Fruit fly (Drosophila melanogaster): ENCODE data around the gene Galk.

Gene Galk

dm6 chr3L:8985848-8986320 lies at the start of gene Galk:
Gene Galk (minus strand): TSS chr3L:8986091.
- TF ChIP-seq usp (GFP tag; optimal IDR thresholded peaks at IDR 0.05) (no peak), Dll (optimal IDR thresholded peaks at IDR 0.05) (no peak), EcR (GFP tag; optimal IDR thresholded peaks at IDR 0.05) (no peak), pan (optimal IDR thresholded peaks at IDR 0.05) (no peak), psq (optimal IDR thresholded peaks at IDR 0.05) (no peak), CG8478 (optimal IDR thresholded peaks at IDR 0.05) (no peak)

DNA sequence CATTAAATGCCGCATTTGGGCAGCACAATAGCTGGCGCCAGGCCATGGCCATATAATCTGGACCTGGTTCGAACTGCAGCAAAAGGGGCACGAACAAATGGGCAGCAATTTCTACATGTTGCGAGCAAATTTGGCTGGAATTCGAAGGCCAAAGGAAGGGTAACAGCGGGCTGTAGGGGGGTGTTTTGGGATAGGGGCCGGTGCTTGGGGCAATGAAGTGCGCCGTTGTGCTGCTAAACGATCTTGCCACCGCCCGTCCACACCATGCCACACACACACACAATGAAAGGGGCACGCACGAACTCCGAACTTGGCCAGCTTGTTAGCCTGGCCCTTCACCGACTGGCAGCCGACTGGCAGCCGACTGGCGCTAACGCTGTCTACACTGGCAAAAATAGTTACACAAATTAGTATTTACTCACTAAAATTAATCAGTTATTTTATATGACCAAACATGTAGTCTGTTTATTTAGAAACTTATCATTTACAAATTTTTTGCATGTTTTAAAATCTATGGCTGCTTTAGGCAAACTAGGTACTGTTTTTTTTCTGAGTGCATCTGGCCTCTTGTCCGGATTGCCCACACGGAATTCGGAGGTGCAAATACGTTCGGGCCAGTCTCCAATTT lies 48.2 kb upstream of the Galk start:
- TF ChIP-seq usp (GFP tag; optimal IDR thresholded peaks at IDR 0.05) (no peak), CG8478 (optimal IDR thresholded peaks at IDR 0.05) (no peak), Dll (optimal IDR thresholded peaks at IDR 0.05) (peak; percentile 67), EcR (GFP tag; optimal IDR thresholded peaks at IDR 0.05) (no peak)

dm6 chr3L:9033537-9033936 lies 47.6 kb upstream of the Galk start:
- no peak for TF ChIP-seq psq (optimal IDR thresholded peaks at IDR 0.05)
- TF ChIP-seq pan (optimal IDR thresholded peaks at IDR 0.05), result no peak
- no peak for TF ChIP-seq usp (GFP tag; optimal IDR thresholded peaks at IDR 0.05)
- no peak for TF ChIP-seq EcR (GFP tag; optimal IDR thresholded peaks at IDR 0.05)
- TF ChIP-seq CG8478 (optimal IDR thresholded peaks at IDR 0.05), result no peak
- TF ChIP-seq Dll (optimal IDR thresholded peaks at IDR 0.05), result no peak

dm6 chr3L:9032871-9033270 lies 47.0 kb upstream of the Galk start:
- TF ChIP-seq Dll (optimal IDR thresholded peaks at IDR 0.05), result no peak
- no peak for TF ChIP-seq psq (optimal IDR thresholded peaks at IDR 0.05)
- no peak for TF ChIP-seq CG8478 (optimal IDR thresholded peaks at IDR 0.05)
- TF ChIP-seq usp (GFP tag; optimal IDR thresholded peaks at IDR 0.05), result no peak
- no peak for TF ChIP-seq pan (optimal IDR thresholded peaks at IDR 0.05)
- TF ChIP-seq EcR (GFP tag; optimal IDR thresholded peaks at IDR 0.05), result no peak

DNA sequence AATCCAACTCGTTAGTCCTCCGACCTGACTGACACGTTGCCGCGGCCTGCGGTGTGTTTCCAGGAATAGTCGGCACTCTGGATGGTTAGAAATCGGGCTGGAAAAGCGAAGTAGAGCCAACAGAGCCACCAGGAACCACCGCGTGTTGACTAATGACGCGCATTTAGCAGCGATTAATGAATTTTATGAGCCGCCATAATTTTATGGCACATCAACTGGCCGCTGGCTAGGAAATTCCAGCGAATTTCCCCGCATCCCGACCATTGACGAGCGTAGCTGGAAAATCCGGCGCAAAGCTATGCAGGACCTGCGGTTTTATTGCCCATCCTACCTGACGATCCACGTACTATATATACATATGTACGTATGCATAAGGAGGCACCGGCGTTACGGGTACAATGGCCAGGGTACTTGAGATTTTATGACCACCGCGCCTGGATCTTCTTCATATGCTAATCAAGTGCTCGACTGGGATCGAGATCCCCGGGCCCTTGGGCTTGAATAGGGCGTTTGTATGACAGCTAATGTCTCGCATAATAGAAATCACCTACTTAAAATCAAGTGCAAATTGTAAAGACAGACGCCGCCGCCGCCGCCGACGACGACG lies 43.4 kb upstream of the Galk start:
- TF ChIP-seq pan (optimal IDR thresholded peaks at IDR 0.05) (no peak), Dll (optimal IDR thresholded peaks at IDR 0.05) (no peak), EcR (GFP tag; optimal IDR thresholded peaks at IDR 0.05) (no peak), CG8478 (optimal IDR thresholded peaks at IDR 0.05) (no peak), psq (optimal IDR thresholded peaks at IDR 0.05) (no peak), usp (GFP tag; optimal IDR thresholded peaks at IDR 0.05) (no peak)

- TF ChIP-seq psq (optimal IDR thresholded peaks at IDR 0.05) (no peak), usp (GFP tag; optimal IDR thresholded peaks at IDR 0.05) (no peak), CG8478 (optimal IDR thresholded peaks at IDR 0.05) (no peak), pan (optimal IDR thresholded peaks at IDR 0.05) (no peak), Dll (optimal IDR thresholded peaks at IDR 0.05) (no peak), EcR (GFP tag; optimal IDR thresholded peaks at IDR 0.05) (no peak)
Measured at dm6 chr3L:9028057-9028456, 42.2 kb upstream of the Galk start.

DNA sequence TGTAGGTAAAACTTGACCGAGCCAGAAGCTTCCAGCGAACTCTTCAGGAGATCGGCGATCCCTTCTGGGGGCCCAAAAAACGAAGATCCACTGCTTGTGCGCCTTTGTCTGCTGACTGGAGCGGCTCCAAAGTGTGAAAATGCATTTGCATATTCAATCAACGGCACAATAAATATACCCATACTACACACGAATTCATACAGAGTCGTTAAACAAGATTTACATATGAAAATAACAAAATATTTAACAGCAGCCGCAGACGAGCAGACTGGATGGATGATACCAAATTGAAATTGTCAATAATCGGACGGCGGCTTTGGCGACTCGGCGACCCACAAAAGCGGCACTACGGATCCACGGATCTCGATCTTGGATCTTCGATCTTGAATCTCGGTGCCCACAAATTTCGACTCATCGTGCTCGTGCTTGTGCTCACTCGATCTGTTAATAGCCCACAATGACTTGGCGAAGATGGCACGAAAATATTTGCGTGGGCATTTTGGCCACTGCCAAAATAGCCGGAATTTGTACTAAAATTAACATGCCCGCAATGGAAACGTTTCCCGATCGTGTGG lies 41.3 kb upstream of the Galk start:
- no peak for TF ChIP-seq pan (optimal IDR thresholded peaks at IDR 0.05)
- no peak for TF ChIP-seq psq (optimal IDR thresholded peaks at IDR 0.05)
- no peak for TF ChIP-seq usp (GFP tag; optimal IDR thresholded peaks at IDR 0.05)
- no peak for TF ChIP-seq Dll (optimal IDR thresholded peaks at IDR 0.05)
- TF ChIP-seq CG8478 (optimal IDR thresholded peaks at IDR 0.05), result no peak
- TF ChIP-seq EcR (GFP tag; optimal IDR thresholded peaks at IDR 0.05), result no peak

DNA sequence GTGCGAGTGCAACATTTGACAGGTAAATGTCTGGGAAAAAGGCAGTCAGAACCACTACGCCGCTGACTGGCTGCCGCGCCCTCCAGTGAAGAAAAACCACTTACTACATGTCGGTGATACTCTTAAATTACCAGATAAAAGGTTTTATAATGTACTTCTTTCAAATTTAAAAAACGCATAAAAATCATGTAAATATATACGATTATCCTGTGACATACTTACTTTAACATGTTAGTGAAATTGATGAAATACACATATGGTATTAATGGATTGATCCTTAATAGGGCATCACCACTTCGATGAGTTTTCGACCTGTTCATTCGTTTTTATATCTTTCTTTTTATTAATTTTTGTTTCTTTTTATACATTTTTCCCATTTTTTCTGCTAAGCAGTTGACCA lies 40.7 kb upstream of the Galk start:
- no peak for TF ChIP-seq EcR (GFP tag; optimal IDR thresholded peaks at IDR 0.05)
- TF ChIP-seq pan (optimal IDR thresholded peaks at IDR 0.05), result no peak
- no peak for TF ChIP-seq Dll (optimal IDR thresholded peaks at IDR 0.05)
- TF ChIP-seq usp (GFP tag; optimal IDR thresholded peaks at IDR 0.05), result no peak
- TF ChIP-seq CG8478 (optimal IDR thresholded peaks at IDR 0.05), result no peak
- TF ChIP-seq psq (optimal IDR thresholded peaks at IDR 0.05), result no peak

DNA sequence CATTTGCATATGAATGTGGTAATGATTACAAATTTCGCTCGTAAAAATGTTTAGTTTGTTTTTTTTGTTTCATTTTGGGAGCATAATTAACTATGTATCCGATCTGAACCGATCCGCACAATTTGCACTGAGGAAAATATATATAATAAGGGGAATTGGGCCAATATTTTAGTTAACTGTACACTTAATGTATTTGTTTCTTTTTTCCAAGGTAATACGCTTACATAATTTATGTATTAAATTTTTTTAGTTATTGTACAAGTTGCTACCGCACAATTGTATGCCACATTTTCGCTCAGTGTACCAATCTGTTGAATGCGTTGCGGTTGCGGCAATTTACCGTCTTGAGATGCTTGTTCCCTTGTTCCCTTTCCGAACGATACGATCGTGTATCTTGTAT lies 39.8 kb upstream of the Galk start:
- TF ChIP-seq EcR (GFP tag; optimal IDR thresholded peaks at IDR 0.05), result no peak
- no peak for TF ChIP-seq CG8478 (optimal IDR thresholded peaks at IDR 0.05)
- no peak for TF ChIP-seq psq (optimal IDR thresholded peaks at IDR 0.05)
- TF ChIP-seq usp (GFP tag; optimal IDR thresholded peaks at IDR 0.05), result no peak
- no peak for TF ChIP-seq pan (optimal IDR thresholded peaks at IDR 0.05)
- no peak for TF ChIP-seq Dll (optimal IDR thresholded peaks at IDR 0.05)

- TF ChIP-seq usp (GFP tag; optimal IDR thresholded peaks at IDR 0.05) (no peak), CG8478 (optimal IDR thresholded peaks at IDR 0.05) (no peak), EcR (GFP tag; optimal IDR thresholded peaks at IDR 0.05) (no peak), Dll (optimal IDR thresholded peaks at IDR 0.05) (no peak), pan (optimal IDR thresholded peaks at IDR 0.05) (no peak), psq (optimal IDR thresholded peaks at IDR 0.05) (no peak)
Measured at dm6 chr3L:9025178-9025577, 39.3 kb upstream of the Galk start.

- TF ChIP-seq psq (optimal IDR thresholded peaks at IDR 0.05) (no peak), Dll (optimal IDR thresholded peaks at IDR 0.05) (no peak), CG8478 (optimal IDR thresholded peaks at IDR 0.05) (no peak), usp (GFP tag; optimal IDR thresholded peaks at IDR 0.05) (no peak), pan (optimal IDR thresholded peaks at IDR 0.05) (no peak), EcR (GFP tag; optimal IDR thresholded peaks at IDR 0.05) (no peak)
Measured at dm6 chr3L:9024741-9025140, 38.9 kb upstream of the Galk start.

- TF ChIP-seq usp (GFP tag; optimal IDR thresholded peaks at IDR 0.05) (no peak), psq (optimal IDR thresholded peaks at IDR 0.05) (no peak)
Measured at dm6 chr3L:9023627-9024026, 37.7 kb upstream of the Galk start.
